Worm (Caenorhabditis elegans): Measurements from ENCODE around the gene ceh-91.

DNA sequence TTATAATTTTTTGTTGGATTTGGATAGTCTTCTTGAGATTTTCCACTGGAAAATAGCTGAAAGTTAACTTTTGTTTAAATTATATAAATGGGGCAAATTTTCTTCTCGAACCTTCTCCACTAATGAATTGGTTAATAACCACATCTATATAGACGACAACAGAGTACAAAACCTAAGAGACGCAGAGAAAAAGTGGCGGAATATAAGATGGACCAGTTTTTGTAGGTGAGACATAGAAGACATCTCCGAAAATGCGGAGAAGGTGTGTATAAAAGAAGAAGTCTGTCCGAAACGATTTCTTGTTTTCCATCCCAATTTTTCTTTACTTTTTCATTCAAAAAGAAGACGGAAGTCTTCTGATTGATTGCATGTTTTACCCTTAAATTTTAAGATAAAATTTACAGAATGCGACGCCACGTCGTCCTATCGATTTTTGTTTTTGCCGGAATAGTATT is 8.3 kb downstream of the ceh-91 start, which contains the start of gene gly-8:
- TF ChIP-seq unc-130 (GFP tag; optimal IDR thresholded peaks at IDR 0.05) (no peak), rcor-1 (GFP tag; IDR thresholded peaks at IDR 0.05) (no peak), let-607 (tag; optimal IDR thresholded peaks at IDR 0.05) (no peak), repo-1 (tag; optimal IDR thresholded peaks at IDR 0.05) (no peak), lir-1 (GFP tag; conservative IDR thresholded peaks at IDR 0.05) (no peak), gei-17 (GFP tag; optimal IDR thresholded peaks at IDR 0.05) (no peak)
